Fruit fly (Drosophila melanogaster): ENCODE data around the gene CG5854.

DNA sequence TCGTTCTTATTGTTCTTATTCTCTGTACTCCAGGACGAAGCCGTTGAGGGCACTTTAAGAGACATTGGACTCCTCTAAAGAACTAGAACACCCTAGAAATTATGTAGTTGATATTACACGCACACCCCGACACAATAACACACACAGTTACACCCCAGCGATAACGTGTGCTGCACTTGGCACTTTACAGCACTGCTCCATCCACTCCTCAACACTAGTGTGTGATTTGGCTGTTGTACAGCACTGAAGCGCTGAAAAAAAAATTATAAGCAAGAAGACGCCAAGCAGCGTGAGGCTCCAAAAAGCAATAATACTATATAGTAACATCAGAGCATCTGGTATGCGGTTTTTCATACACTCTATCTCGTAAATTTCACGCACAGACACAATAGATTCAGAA lies 27.2 kb downstream of the CG5854 start:
- TF ChIP-seq fru (GFP tag; optimal IDR thresholded peaks at IDR 0.05): no peak
- TF ChIP-seq CrebA (GFP tag; optimal IDR thresholded peaks at IDR 0.05; ENCODE audit: borderline replicate concordance): no peak

Data from whole organism, wandering third instar larva.